Worm (Caenorhabditis elegans): ENCODE results near the gene Y41G9A.10.

The Y41G9A.10 gene

DNA sequence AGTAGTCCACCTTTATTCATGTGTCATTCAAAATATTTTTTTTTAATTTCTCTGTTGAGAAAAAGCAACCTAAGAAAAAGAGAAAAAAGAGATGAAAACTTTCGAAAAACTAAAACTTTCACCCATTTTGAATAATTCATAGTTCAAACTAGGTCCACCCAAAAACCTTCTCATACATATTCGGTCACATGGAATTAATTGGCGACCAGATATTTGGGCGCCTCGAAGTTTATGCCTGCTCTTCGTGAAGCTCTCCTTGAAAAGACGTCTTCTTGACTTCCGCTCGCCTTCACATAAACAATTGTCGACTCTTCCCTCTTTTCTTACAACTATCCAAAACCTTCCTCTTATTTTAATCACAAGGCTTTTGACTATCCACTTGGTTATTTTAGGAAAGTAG is 9.3 kb upstream of the Y41G9A.10 start:
- TF ChIP-seq pes-1 (GFP tag; IDR thresholded peaks at IDR 0.05): no peak

DNA sequence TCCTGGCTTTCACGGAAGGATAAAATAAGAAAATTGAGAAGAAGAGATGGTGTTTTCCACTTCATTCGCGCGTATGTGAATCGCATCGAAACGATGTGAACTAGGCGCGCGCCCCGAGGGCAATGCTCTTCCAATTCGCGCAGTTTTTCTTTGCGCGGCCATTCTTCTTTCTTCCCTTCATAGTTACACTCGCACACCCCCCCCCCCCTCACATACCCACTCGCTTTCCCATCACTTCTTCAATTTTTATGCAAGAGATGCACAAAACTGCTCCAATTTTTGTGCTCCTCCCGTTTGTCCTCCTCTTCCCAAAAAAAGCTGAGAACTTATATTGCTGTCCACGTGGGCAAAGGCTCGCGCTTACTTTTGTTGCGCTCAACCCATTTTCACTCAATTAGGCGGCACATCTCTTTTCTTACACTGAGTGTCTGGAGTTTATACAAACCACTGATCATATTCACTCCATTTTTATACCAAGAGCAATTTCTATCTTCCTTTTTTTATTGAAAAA is 7.2 kb upstream of the Y41G9A.10 start:
- TF ChIP-seq tbx-37 (GFP tag; conservative IDR thresholded peaks at IDR 0.05) (no peak), sea-1 (GFP tag; conservative IDR thresholded peaks at IDR 0.05) (no peak), ceh-36 (tag; optimal IDR thresholded peaks at IDR 0.05) (no peak), ama-1 (optimal IDR thresholded peaks at IDR 0.05) (no peak), hnd-1 (tag; optimal IDR thresholded peaks at IDR 0.05) (no peak), ceh-13 (GFP tag; optimal IDR thresholded peaks at IDR 0.05) (no peak), hmbx-1 (tag; optimal IDR thresholded peaks at IDR 0.05) (no peak), tbx-11 (GFP tag; IDR thresholded peaks at IDR 0.05) (no peak), ets-7 (tag; optimal IDR thresholded peaks at IDR 0.05) (no peak), F13C5.2 (tag; optimal IDR thresholded peaks at IDR 0.05) (no peak), flt-1 (GFP tag; IDR thresholded peaks at IDR 0.05) (no peak), B0310.2 (tag; optimal IDR thresholded peaks at IDR 0.05) (no peak), aly-1 (tag; optimal IDR thresholded peaks at IDR 0.05) (no peak), hmg-4 (GFP tag; optimal IDR thresholded peaks at IDR 0.05) (no peak), pes-1 (GFP tag; IDR thresholded peaks at IDR 0.05) (no peak), tra-4 (tag; optimal IDR thresholded peaks at IDR 0.05) (no peak), scrt-1 (GFP tag; IDR thresholded peaks at IDR 0.05) (no peak)

DNA sequence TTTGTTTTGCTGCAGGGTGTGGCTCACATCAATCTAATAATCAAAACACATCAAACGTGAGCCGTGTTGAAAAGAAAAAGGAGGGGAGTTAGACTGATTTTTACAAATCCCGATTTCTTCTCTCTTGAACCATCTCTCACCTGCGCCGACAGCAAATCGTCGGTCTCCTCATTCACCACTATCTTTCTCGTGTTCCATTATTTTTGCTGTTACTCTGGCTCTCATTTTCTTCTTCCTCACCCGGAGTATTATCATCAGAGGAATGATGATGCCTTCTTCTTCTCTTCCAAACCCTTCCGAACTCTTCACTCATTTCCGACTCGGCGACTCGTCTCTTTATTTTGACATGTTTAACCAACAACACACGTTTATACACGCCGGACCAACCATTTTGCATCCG is 3.9 kb upstream of the Y41G9A.10 start:
- TF ChIP-seq hmbx-1 (tag; optimal IDR thresholded peaks at IDR 0.05): no peak
- no peak for TF ChIP-seq flt-1 (GFP tag; IDR thresholded peaks at IDR 0.05)
- no peak for TF ChIP-seq tra-4 (tag; optimal IDR thresholded peaks at IDR 0.05)
- no peak for TF ChIP-seq pes-1 (GFP tag; IDR thresholded peaks at IDR 0.05)
- TF ChIP-seq ama-1 (optimal IDR thresholded peaks at IDR 0.05): no peak
- no peak for TF ChIP-seq tbx-37 (GFP tag; conservative IDR thresholded peaks at IDR 0.05)
- TF ChIP-seq ceh-13 (GFP tag; optimal IDR thresholded peaks at IDR 0.05): no peak

DNA sequence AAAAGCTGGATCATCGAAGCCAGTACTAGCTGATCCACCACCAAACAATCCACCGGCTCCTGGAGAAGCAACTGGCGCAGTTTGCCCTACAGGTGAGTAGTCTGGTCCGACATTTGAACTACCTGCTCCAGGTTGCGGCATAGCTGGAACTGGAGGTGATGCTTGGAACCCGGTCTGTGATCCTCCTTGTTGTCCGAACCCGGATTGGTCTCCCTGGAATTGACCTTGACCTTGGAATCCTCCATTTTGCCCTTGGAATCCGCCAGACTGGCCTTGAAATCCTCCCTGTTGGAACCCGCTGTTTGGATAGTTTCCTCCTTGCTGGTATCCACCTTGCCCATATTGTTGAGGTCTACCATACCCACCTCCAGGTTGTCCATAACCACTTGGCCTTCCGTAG is 408 bp downstream of the Y41G9A.10 start:
- no peak for TF ChIP-seq ama-1 (optimal IDR thresholded peaks at IDR 0.05)
- TF ChIP-seq scrt-1 (GFP tag; IDR thresholded peaks at IDR 0.05): no peak
- no peak for TF ChIP-seq ets-7 (tag; optimal IDR thresholded peaks at IDR 0.05)
- TF ChIP-seq pes-1 (GFP tag; IDR thresholded peaks at IDR 0.05): no peak
- TF ChIP-seq hmg-4 (GFP tag; optimal IDR thresholded peaks at IDR 0.05): no peak
- TF ChIP-seq tbx-11 (GFP tag; IDR thresholded peaks at IDR 0.05): no peak
- TF ChIP-seq tra-4 (tag; optimal IDR thresholded peaks at IDR 0.05): no peak

DNA sequence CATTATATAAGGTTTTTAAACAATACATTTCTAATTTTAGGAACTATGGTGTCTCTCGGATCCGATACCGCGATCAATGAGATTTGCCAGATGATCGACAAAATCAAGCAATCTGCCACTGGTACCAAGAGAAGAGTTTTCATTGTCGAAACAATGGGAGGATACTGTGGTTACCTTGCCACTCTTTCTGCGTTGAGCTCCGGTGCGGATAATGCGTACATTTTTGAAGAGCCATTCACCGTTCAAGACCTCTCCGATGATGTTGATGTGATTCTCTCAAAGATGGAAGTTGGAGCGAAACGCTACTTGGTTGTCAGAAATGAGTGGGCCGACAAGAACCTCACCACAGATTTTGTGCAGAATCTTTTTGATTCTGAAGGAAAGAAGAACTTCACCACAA is 2.7 kb downstream of the Y41G9A.10 start:
- TF ChIP-seq B0310.2 (tag; optimal IDR thresholded peaks at IDR 0.05): no peak

DNA sequence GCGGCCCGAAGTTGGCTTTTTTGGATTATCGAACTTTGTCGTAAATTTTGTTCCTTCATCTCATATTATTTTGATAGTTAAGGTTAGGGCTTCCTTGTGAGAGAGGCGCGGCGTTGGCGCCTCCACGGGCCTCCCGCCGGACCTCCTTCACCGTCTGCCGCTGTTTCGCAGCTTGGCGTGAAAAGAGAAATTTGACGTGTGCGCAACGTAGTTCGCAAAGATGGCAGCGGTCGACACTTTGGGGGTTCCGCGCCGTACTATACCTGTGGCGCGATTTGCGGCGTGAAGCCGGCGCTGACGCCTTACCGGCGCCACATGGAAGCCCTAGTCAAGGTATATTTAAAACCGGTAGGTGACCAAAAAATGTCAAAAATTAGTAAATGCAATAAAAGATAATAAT is 4.0 kb downstream of the Y41G9A.10 start:
- TF ChIP-seq ceh-36 (tag; optimal IDR thresholded peaks at IDR 0.05) (no peak), F13C5.2 (tag; optimal IDR thresholded peaks at IDR 0.05) (no peak), scrt-1 (GFP tag; IDR thresholded peaks at IDR 0.05) (no peak), hmbx-1 (tag; optimal IDR thresholded peaks at IDR 0.05) (no peak), hmg-4 (GFP tag; optimal IDR thresholded peaks at IDR 0.05) (no peak), tbx-11 (GFP tag; IDR thresholded peaks at IDR 0.05) (no peak), ets-7 (tag; optimal IDR thresholded peaks at IDR 0.05) (no peak), ama-1 (optimal IDR thresholded peaks at IDR 0.05) (no peak), pes-1 (GFP tag; IDR thresholded peaks at IDR 0.05) (no peak), flt-1 (GFP tag; IDR thresholded peaks at IDR 0.05) (no peak), ceh-13 (GFP tag; optimal IDR thresholded peaks at IDR 0.05) (no peak), aly-1 (tag; optimal IDR thresholded peaks at IDR 0.05) (no peak), sea-1 (GFP tag; conservative IDR thresholded peaks at IDR 0.05) (no peak), B0310.2 (tag; optimal IDR thresholded peaks at IDR 0.05) (no peak), hnd-1 (tag; optimal IDR thresholded peaks at IDR 0.05) (no peak), tbx-37 (GFP tag; conservative IDR thresholded peaks at IDR 0.05) (no peak), tra-4 (tag; optimal IDR thresholded peaks at IDR 0.05) (no peak)

DNA sequence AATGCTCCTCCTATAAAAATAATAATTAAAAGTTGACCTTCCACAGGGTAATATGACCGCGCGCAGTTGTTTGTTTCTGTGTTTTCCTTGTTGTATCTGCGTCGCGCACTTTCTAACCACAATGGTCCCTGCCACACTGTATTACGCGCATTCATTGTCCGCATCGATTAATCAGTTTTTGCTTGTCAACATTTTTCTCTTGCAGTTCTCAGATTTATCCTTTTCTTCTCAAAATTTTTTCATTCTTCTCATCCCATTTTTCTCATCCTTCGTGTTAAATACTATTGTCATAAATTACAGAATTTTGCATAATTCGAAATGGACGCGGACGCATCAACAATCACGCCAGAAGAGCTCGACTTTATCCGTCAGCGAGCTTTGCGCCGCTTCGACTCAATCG is 5.8 kb downstream of the Y41G9A.10 start, which contains the start of gene pfk-1.1:
Gene pfk-1.1, plus strand, starts transcription at position 301 of the 400 bp plus-strand sequence.
- TF ChIP-seq sea-1 (GFP tag; conservative IDR thresholded peaks at IDR 0.05) (no peak), B0310.2 (tag; optimal IDR thresholded peaks at IDR 0.05) (no peak), aly-1 (tag; optimal IDR thresholded peaks at IDR 0.05) (no peak), hmbx-1 (tag; optimal IDR thresholded peaks at IDR 0.05) (no peak), flt-1 (GFP tag; IDR thresholded peaks at IDR 0.05) (no peak), ama-1 (optimal IDR thresholded peaks at IDR 0.05) (no peak), ets-7 (tag; optimal IDR thresholded peaks at IDR 0.05) (no peak)

DNA sequence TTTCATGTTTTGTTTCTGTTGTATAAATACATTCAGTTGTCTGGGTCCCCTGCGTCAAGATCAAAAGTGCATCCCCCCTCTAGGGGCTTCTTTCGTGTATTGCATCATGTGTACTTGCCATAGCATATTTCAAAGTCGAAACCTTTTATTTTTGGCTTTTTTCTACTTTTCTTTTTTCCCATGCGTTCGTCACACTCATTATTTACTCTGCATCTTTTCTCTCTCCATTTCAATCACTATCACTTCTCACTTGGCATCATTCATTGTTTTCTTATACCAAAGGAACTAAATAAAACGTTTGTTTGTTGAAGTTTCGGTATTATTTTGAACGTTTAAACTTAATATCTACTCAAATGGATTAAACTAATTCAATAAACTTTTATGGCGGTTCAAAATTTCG is 6.8 kb downstream of the Y41G9A.10 start:
- TF ChIP-seq ceh-36 (tag; optimal IDR thresholded peaks at IDR 0.05): no peak
- no peak for TF ChIP-seq ama-1 (optimal IDR thresholded peaks at IDR 0.05)
- no peak for TF ChIP-seq sea-1 (GFP tag; conservative IDR thresholded peaks at IDR 0.05)

DNA sequence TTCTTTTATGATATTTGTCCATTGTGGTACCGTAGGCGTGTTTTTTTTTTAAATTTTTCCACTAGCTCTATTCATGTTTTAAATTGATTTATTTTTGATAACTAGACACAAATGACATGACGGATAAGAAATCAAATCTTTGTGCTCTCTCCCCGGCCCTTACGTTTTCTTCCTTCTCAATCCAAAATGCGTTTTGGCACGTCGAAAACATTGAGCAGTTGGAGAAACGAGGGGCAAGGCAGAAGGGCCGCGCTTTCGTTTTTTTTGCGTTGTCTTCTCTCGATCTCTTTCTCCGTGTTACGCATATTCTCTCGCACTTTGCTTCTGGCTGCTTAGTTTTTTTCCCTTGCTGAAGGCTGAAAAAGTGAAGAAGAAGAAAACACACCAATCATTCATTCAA is 7.3 kb downstream of the Y41G9A.10 start:
- no peak for TF ChIP-seq B0310.2 (tag; optimal IDR thresholded peaks at IDR 0.05)
- no peak for TF ChIP-seq ceh-13 (GFP tag; optimal IDR thresholded peaks at IDR 0.05)
- no peak for TF ChIP-seq pes-1 (GFP tag; IDR thresholded peaks at IDR 0.05)
- TF ChIP-seq flt-1 (GFP tag; IDR thresholded peaks at IDR 0.05): no peak
- TF ChIP-seq tbx-11 (GFP tag; IDR thresholded peaks at IDR 0.05): no peak
- TF ChIP-seq sea-1 (GFP tag; conservative IDR thresholded peaks at IDR 0.05): no peak
- TF ChIP-seq tbx-37 (GFP tag; conservative IDR thresholded peaks at IDR 0.05): no peak
- TF ChIP-seq hnd-1 (tag; optimal IDR thresholded peaks at IDR 0.05): no peak
- TF ChIP-seq hmbx-1 (tag; optimal IDR thresholded peaks at IDR 0.05): no peak
- no peak for TF ChIP-seq aly-1 (tag; optimal IDR thresholded peaks at IDR 0.05)
